Worm (Caenorhabditis elegans): Measurements from ENCODE around the gene C02F12.8.

C02F12.8 gene

ce11 chrX:3686420-3686819, 6.6 kb downstream of the C02F12.8 start:
- TF ChIP-seq unc-86 (tag; optimal IDR thresholded peaks at IDR 0.05): no peak
- TF ChIP-seq pag-3 (tag; optimal IDR thresholded peaks at IDR 0.05; ENCODE audit: borderline replicate concordance): no peak
- no peak for TF ChIP-seq ama-1 (optimal IDR thresholded peaks at IDR 0.05)
- no peak for TF ChIP-seq lim-6 (tag; optimal IDR thresholded peaks at IDR 0.05)
- TF ChIP-seq hlh-8 (tag; optimal IDR thresholded peaks at IDR 0.05): no peak
- no peak for TF ChIP-seq hlh-15 (tag; optimal IDR thresholded peaks at IDR 0.05)
- TF ChIP-seq nhr-232 (tag; optimal IDR thresholded peaks at IDR 0.05): no peak

- TF ChIP-seq pha-2 (tag; optimal IDR thresholded peaks at IDR 0.05) (no peak), unc-55 (GFP tag; optimal IDR thresholded peaks at IDR 0.05) (peak; percentile 77)
These were observed 10.0 kb downstream of the C02F12.8 start for ce11 chrX:3683060-3683459.

ce11 chrX:3680544-3681214, 12.4 kb downstream of the C02F12.8 start, which contains the start of gene tsp-17:
tsp-17 (plus strand) TSS chrX:3681164.
- TF ChIP-seq unc-55 (GFP tag; optimal IDR thresholded peaks at IDR 0.05) (peak; percentile 17), elt-2 (tag; optimal IDR thresholded peaks at IDR 0.05) (peak; percentile 23), lim-6 (tag; optimal IDR thresholded peaks at IDR 0.05) (no peak)

ce11 chrX:3678507-3679175, 14.4 kb downstream of the C02F12.8 start, which contains the start of gene tag-52:
tag-52 (minus strand) TSS chrX:3678557.
- TF ChIP-seq sox-2 (GFP tag; IDR thresholded peaks at IDR 0.05) (no peak), fkh-10 (GFP tag; optimal IDR thresholded peaks at IDR 0.05) (no peak), hlh-15 (tag; optimal IDR thresholded peaks at IDR 0.05) (no peak), sox-4 (tag; optimal IDR thresholded peaks at IDR 0.05) (no peak), unc-42 (tag; optimal IDR thresholded peaks at IDR 0.05) (no peak), pha-4 (tag; optimal IDR thresholded peaks at IDR 0.05) (no peak), Y22D7AL.16 (tag; optimal IDR thresholded peaks at IDR 0.05) (no peak), syd-9 (tag; optimal IDR thresholded peaks at IDR 0.05) (no peak), pax-1 (tag; optimal IDR thresholded peaks at IDR 0.05) (no peak), ceh-14 (tag; optimal IDR thresholded peaks at IDR 0.05) (no peak), nhr-232 (tag; optimal IDR thresholded peaks at IDR 0.05) (no peak), odd-2 (tag; optimal IDR thresholded peaks at IDR 0.05) (no peak), ama-1 (optimal IDR thresholded peaks at IDR 0.05) (no peak), ceh-19 (GFP tag; optimal IDR thresholded peaks at IDR 0.05) (peak; percentile 79), elt-2 (tag; optimal IDR thresholded peaks at IDR 0.05) (peak; percentile 40), ceh-9 (tag; optimal IDR thresholded peaks at IDR 0.05) (no peak), sdc-2 (tag; optimal IDR thresholded peaks at IDR 0.05) (peak; percentile 13), ceh-31 (tag; optimal IDR thresholded peaks at IDR 0.05) (peak; percentile 20), dmd-4 (tag; optimal IDR thresholded peaks at IDR 0.05; ENCODE audit: borderline replicate concordance) (no peak), gmeb-2 (tag; optimal IDR thresholded peaks at IDR 0.05) (no peak), ref-2 (tag; optimal IDR thresholded peaks at IDR 0.05) (no peak), K09A11.1 (tag; optimal IDR thresholded peaks at IDR 0.05; ENCODE audit: insufficient read depth) (no peak), tbx-2 (tag; optimal IDR thresholded peaks at IDR 0.05) (peak; percentile 33), pqm-1 (tag; optimal IDR thresholded peaks at IDR 0.05) (no peak), nhr-11 (tag; optimal IDR thresholded peaks at IDR 0.05) (no peak), mec-3 (tag; optimal IDR thresholded peaks at IDR 0.05; ENCODE audit: borderline replicate concordance) (no peak), zip-5 (tag; optimal IDR thresholded peaks at IDR 0.05) (no peak), K02D7.2 (tag; optimal IDR thresholded peaks at IDR 0.05) (no peak), madf-2 (tag; optimal IDR thresholded peaks at IDR 0.05) (no peak), hlh-13 (GFP tag; optimal IDR thresholded peaks at IDR 0.05) (no peak), hlh-30 (tag; optimal IDR thresholded peaks at IDR 0.05; ENCODE audit: insufficient read depth) (peak; percentile 39), C38D4.7 (GFP tag; optimal IDR thresholded peaks at IDR 0.05) (peak; percentile 17)

All from whole organism, late embryonic.